Worm (Caenorhabditis elegans) whole organism, L2 larva: Measurements from ENCODE around the gene C44B11.6.

Experiments
- C34F6.9 ChIP-seq: fragments of 150-350 bp; optimal IDR thresholded peaks from 2 replicates; lab custom pipeline; 2014; ENCODE audit warnings: missing biosample characterization, missing genetic modification characterization
- ama-1 ChIP-seq: fragments of 150-350 bp; optimal IDR thresholded peaks from 2 replicates; lab custom pipeline; 2018; ENCODE audit warnings: inconsistent platforms
- gmeb-1 ChIP-seq: fragments of 150-350 bp; optimal IDR thresholded peaks from 2 replicates; lab custom pipeline; 2014; ENCODE audit warnings: missing biosample characterization, missing genetic modification characterization
- lin-11 ChIP-seq: fragments of 150-350 bp; sonication (generic microtip); optimal IDR thresholded peaks from 2 replicates; lab custom pipeline; 2014; ENCODE audit warnings: missing biosample characterization, missing genetic modification characterization, inconsistent platforms, mixed read lengths
- lin-13 ChIP-seq: fragments of 150-350 bp; optimal IDR thresholded peaks from 2 replicates; lab custom pipeline; 2014; ENCODE audit warnings: missing biosample characterization, missing genetic modification reagents, missing genetic modification characterization
- lin-39 ChIP-seq: fragments of 150-350 bp; optimal IDR thresholded peaks from 2 replicates; lab custom pipeline; 2014; ENCODE audit warnings: missing biosample characterization, missing genetic modification reagents, missing genetic modification characterization
- mab-5 ChIP-seq: fragments of 150-350 bp; optimal IDR thresholded peaks from 2 replicates; lab custom pipeline; 2014; ENCODE audit warnings: missing biosample characterization, missing genetic modification characterization
- nhr-11 ChIP-seq: fragments of 150-350 bp; optimal IDR thresholded peaks from 2 replicates; lab custom pipeline; 2014; ENCODE audit warnings: missing biosample characterization, missing genetic modification characterization
- nhr-21 ChIP-seq: fragments of 150-350 bp; optimal IDR thresholded peaks from 2 replicates; lab custom pipeline; 2014; ENCODE audit warnings: missing biosample characterization, missing genetic modification characterization
- snpc-4 ChIP-seq: fragments of 150-350 bp; optimal IDR thresholded peaks from 2 replicates; lab custom pipeline; 2014; ENCODE audit warnings: missing biosample characterization, missing genetic modification characterization
- unc-39 ChIP-seq: fragments of 150-350 bp; optimal IDR thresholded peaks from 2 replicates; lab custom pipeline; 2014; ENCODE audit warnings: missing biosample characterization, missing genetic modification characterization
- unc-62 ChIP-seq: fragments of 150-350 bp; optimal IDR thresholded peaks from 2 replicates; lab custom pipeline; 2014; ENCODE audit warnings: missing biosample characterization, missing genetic modification reagents, missing genetic modification characterization
- zag-1 ChIP-seq: fragments of 150-350 bp; optimal IDR thresholded peaks from 2 replicates; lab custom pipeline; 2014; ENCODE audit warnings: missing biosample characterization, missing genetic modification characterization
- ztf-1 ChIP-seq: fragments of 200-800 bp; sonication (Bioruptor generic); conservative IDR thresholded peaks from 2 replicates; pipeline ENCODE4 v1.3.6; 2022; ENCODE audit warnings: missing genetic modification characterization, missing compliant biosample characterization

DNA sequence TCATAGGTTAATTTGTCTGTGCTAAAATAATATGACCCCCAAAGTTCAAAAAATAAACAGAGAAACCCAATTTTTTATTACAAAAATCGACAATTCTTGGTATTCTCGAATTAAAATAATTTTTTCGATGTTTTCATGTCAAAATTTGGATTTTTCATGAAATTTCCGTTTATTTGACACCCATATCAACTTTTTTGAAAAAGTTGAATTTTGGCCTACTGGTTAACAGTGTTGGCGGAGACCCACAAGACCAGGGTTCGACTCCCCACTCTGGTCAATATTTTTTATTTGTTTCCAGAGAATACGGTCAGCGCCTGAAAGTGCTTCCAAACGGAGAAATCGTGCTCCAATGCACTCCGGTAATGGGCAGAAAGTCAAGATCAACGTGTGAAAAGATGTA is 38.8 kb downstream of the C44B11.6 start:
- TF ChIP-seq nhr-11 (tag; lab: Kevin White, UChicago), result no peak
- no peak for TF ChIP-seq nhr-21
- TF ChIP-seq lin-11 (tag; lab: Kevin White, UChicago), result no peak
- TF ChIP-seq ztf-1 (GFP tag; lab: Robert Waterston, UW), result no peak
- no peak for TF ChIP-seq lin-39
- TF ChIP-seq unc-39, result no peak
- TF ChIP-seq snpc-4 (tag; lab: Kevin White, UChicago), result no peak
- TF ChIP-seq ama-1 (lab: Kevin White, UChicago), result no peak
- no peak for TF ChIP-seq C34F6.9 (tag; lab: Kevin White, UChicago)
- no peak for TF ChIP-seq zag-1
- no peak for TF ChIP-seq gmeb-1 (tag; lab: Kevin White, UChicago)
- no peak for TF ChIP-seq unc-62
- no peak for TF ChIP-seq mab-5
- TF ChIP-seq lin-13, result no peak
